Worm (Caenorhabditis elegans) whole organism, late embryonic: Measurements from ENCODE around the gene henn-1.

ENCODE experiments used
- C38D4.7 ChIP-seq: fragments of 200-800 bp; sonication (Bioruptor generic); optimal IDR thresholded peaks from 2 replicates; lab custom pipeline; 2018; ENCODE audit warnings: mild to moderate bottlenecking, missing genetic modification characterization, moderate library complexity, missing compliant biosample characterization
- K09A11.1 ChIP-seq: sonication (generic microtip); optimal IDR thresholded peaks from 2 replicates; lab custom pipeline; 2017; ENCODE audit warnings: antibody characterized with exemption, mild to moderate bottlenecking, missing genetic modification characterization, missing compliant biosample characterization; ENCODE audit not compliant: insufficient read depth
- ceh-31 ChIP-seq: sonication (generic microtip); optimal IDR thresholded peaks from 2 replicates; lab custom pipeline; 2016; ENCODE audit warnings: missing genetic modification characterization, missing compliant biosample characterization
- elt-2 ChIP-seq: sonication (generic microtip); optimal IDR thresholded peaks from 2 replicates; lab custom pipeline; 2016; ENCODE audit warnings: missing genetic modification reagents, missing genetic modification characterization, missing compliant biosample characterization
- nhr-11 ChIP-seq: fragments of 150-350 bp; optimal IDR thresholded peaks from 2 replicates; lab custom pipeline; 2014; ENCODE audit warnings: missing biosample characterization, missing genetic modification characterization
- pag-3 ChIP-seq: sonication (generic microtip); optimal IDR thresholded peaks from 2 replicates; lab custom pipeline; 2016; ENCODE audit warnings: missing compliant biosample characterization, missing genetic modification characterization, borderline replicate concordance
- pha-4 ChIP-seq: fragments of 150-350 bp; optimal IDR thresholded peaks from 2 replicates; lab custom pipeline; 2018; ENCODE audit warnings: missing biosample characterization, missing genetic modification reagents, missing genetic modification characterization
- pqm-1 ChIP-seq: sonication (generic microtip); optimal IDR thresholded peaks from 2 replicates; lab custom pipeline; 2016; ENCODE audit warnings: missing genetic modification characterization, missing compliant biosample characterization
- ref-2 ChIP-seq: sonication (generic microtip); optimal IDR thresholded peaks from 2 replicates; lab custom pipeline; 2016; ENCODE audit warnings: missing genetic modification characterization, missing compliant biosample characterization
- rnt-1 ChIP-seq: sonication (generic microtip); optimal IDR thresholded peaks from 2 replicates; lab custom pipeline; 2016; ENCODE audit warnings: missing genetic modification characterization, missing compliant biosample characterization
- tbx-2 ChIP-seq: sonication (generic microtip); optimal IDR thresholded peaks from 2 replicates; lab custom pipeline; 2016; ENCODE audit warnings: missing genetic modification characterization, missing compliant biosample characterization
- ttx-3 ChIP-seq: sonication (generic microtip); optimal IDR thresholded peaks from 2 replicates; lab custom pipeline; 2016; ENCODE audit warnings: missing genetic modification reagents, missing genetic modification characterization, missing compliant biosample characterization
- unc-86 ChIP-seq: sonication (generic microtip); optimal IDR thresholded peaks from 2 replicates; lab custom pipeline; 2016; ENCODE audit warnings: missing genetic modification characterization, missing compliant biosample characterization
- ztf-16 ChIP-seq: sonication (generic microtip); optimal IDR thresholded peaks from 2 replicates; lab custom pipeline; 2017; ENCODE audit warnings: missing genetic modification characterization, missing compliant biosample characterization

- TF ChIP-seq C38D4.7 (GFP tag; lab: Kevin White, UChicago) (no peak), nhr-11 (tag; lab: Kevin White, UChicago) (no peak), ztf-16 (tag; lab: Kevin White, UChicago) (no peak), unc-86 (tag; lab: Kevin White, UChicago) (no peak), ttx-3 (tag; lab: Kevin White, UChicago) (no peak), pag-3 (tag; lab: Kevin White, UChicago) (no peak), pha-4 (no peak), ceh-31 (tag; lab: Kevin White, UChicago) (no peak), K09A11.1 (tag; lab: Kevin White, UChicago) (no peak), rnt-1 (no peak), pqm-1 (tag; lab: Kevin White, UChicago) (no peak), tbx-2 (no peak), elt-2 (tag; lab: Kevin White, UChicago) (no peak), ref-2 (tag; lab: Kevin White, UChicago) (no peak)
Observed at ce11 chrIII:8265753-8266152, 33.3 kb downstream of the henn-1 start, which contains the start of gene mrps-9.
